Worm (Caenorhabditis elegans) whole organism, late embryonic: ENCODE data around the gene ZK1248.15.
"Not testable (repeated sequence)": the region's sequence is repeated elsewhere in the genome, so short reads cannot be mapped to it uniquely, and the experiment has no call there.

ENCODE experiments used
- C08G9.2 ChIP-seq: sonication (generic microtip); optimal IDR thresholded peaks from 2 replicates; lab custom pipeline; 2016; ENCODE audit warnings: mild to moderate bottlenecking, missing genetic modification characterization, moderate library complexity, missing compliant biosample characterization
- C38D4.7 ChIP-seq: fragments of 200-800 bp; sonication (Bioruptor generic); optimal IDR thresholded peaks from 2 replicates; lab custom pipeline; 2018; ENCODE audit warnings: mild to moderate bottlenecking, missing genetic modification characterization, moderate library complexity, missing compliant biosample characterization
- F13H6.1 ChIP-seq: sonication (generic microtip); optimal IDR thresholded peaks from 2 replicates; lab custom pipeline; 2016; ENCODE audit warnings: missing genetic modification characterization, missing compliant biosample characterization
- K02D7.2 ChIP-seq: sonication (generic microtip); optimal IDR thresholded peaks from 2 replicates; lab custom pipeline; 2017; ENCODE audit warnings: mild to moderate bottlenecking, missing genetic modification characterization, missing compliant biosample characterization
- K09A11.1 ChIP-seq: sonication (generic microtip); optimal IDR thresholded peaks from 2 replicates; lab custom pipeline; 2017; ENCODE audit warnings: antibody characterized with exemption, mild to moderate bottlenecking, missing genetic modification characterization, missing compliant biosample characterization; ENCODE audit not compliant: insufficient read depth
- T23F11.4 ChIP-seq: fragments of 200-800 bp; sonication (Bioruptor generic); optimal IDR thresholded peaks from 2 replicates; lab custom pipeline; 2018; ENCODE audit warnings: mild to moderate bottlenecking, missing genetic modification characterization, missing compliant biosample characterization
- Y22D7AL.16 ChIP-seq: sonication (generic microtip); optimal IDR thresholded peaks from 2 replicates; lab custom pipeline; 2016; ENCODE audit warnings: missing genetic modification characterization, missing compliant biosample characterization
- ahr-1 ChIP-seq: sonication (generic microtip); optimal IDR thresholded peaks from 2 replicates; lab custom pipeline; 2016; ENCODE audit warnings: missing genetic modification characterization, missing compliant biosample characterization
- ama-1 ChIP-seq: fragments of 150-350 bp; optimal IDR thresholded peaks from 2 replicates; lab custom pipeline; 2014
- ceh-34 ChIP-seq: sonication (generic microtip); optimal IDR thresholded peaks from 2 replicates; lab custom pipeline; 2016; ENCODE audit warnings: mild to moderate bottlenecking, missing genetic modification characterization, missing compliant biosample characterization
- ceh-6 ChIP-seq: fragments of 200-800 bp; sonication (Bioruptor generic); optimal IDR thresholded peaks from 2 replicates; lab custom pipeline; 2018; ENCODE audit warnings: mild to moderate bottlenecking, missing genetic modification characterization, missing compliant biosample characterization
- ceh-9 ChIP-seq: sonication (generic microtip); optimal IDR thresholded peaks from 2 replicates; lab custom pipeline; 2016; ENCODE audit warnings: mild to moderate bottlenecking, missing genetic modification characterization, inconsistent platforms, missing compliant biosample characterization
- che-1 ChIP-seq: sonication (generic microtip); optimal IDR thresholded peaks from 2 replicates; lab custom pipeline; 2016; ENCODE audit warnings: mild to moderate bottlenecking, missing genetic modification characterization, missing compliant biosample characterization
- dmd-4 ChIP-seq: sonication (generic microtip); optimal IDR thresholded peaks from 2 replicates; lab custom pipeline; 2016; ENCODE audit warnings: borderline replicate concordance, missing genetic modification characterization, missing compliant biosample characterization
- dve-1 ChIP-seq: sonication (generic microtip); optimal IDR thresholded peaks from 2 replicates; lab custom pipeline; 2017; ENCODE audit warnings: antibody characterized with exemption, mild to moderate bottlenecking, missing genetic modification characterization, missing compliant biosample characterization
- elt-2 ChIP-seq: sonication (generic microtip); optimal IDR thresholded peaks from 2 replicates; lab custom pipeline; 2016; ENCODE audit warnings: missing genetic modification reagents, missing genetic modification characterization, missing compliant biosample characterization
- ets-4 ChIP-seq: sonication (generic microtip); optimal IDR thresholded peaks from 2 replicates; lab custom pipeline; 2016; ENCODE audit warnings: missing genetic modification characterization, missing compliant biosample characterization
- eyg-1 ChIP-seq: sonication (generic microtip); optimal IDR thresholded peaks from 2 replicates; lab custom pipeline; 2016; ENCODE audit warnings: missing genotype, missing genetic modification characterization, missing compliant biosample characterization
- fkh-6 ChIP-seq: sonication (generic microtip); optimal IDR thresholded peaks from 2 replicates; lab custom pipeline; 2016; ENCODE audit warnings: missing genetic modification characterization, missing compliant biosample characterization
- hlh-13 ChIP-seq: fragments of 200-800 bp; sonication (Bioruptor generic); optimal IDR thresholded peaks from 2 replicates; lab custom pipeline; 2018; ENCODE audit warnings: mild to moderate bottlenecking, missing genetic modification characterization, missing compliant biosample characterization
- hlh-15 ChIP-seq: sonication (generic microtip); optimal IDR thresholded peaks from 2 replicates; lab custom pipeline; 2016; ENCODE audit warnings: missing genetic modification characterization, missing compliant biosample characterization
- hlh-6 ChIP-seq: sonication (generic microtip); optimal IDR thresholded peaks from 2 replicates; lab custom pipeline; 2016; ENCODE audit warnings: missing genotype, missing genetic modification characterization, missing compliant biosample characterization
- hlh-8 ChIP-seq: sonication (generic microtip); optimal IDR thresholded peaks from 2 replicates; lab custom pipeline; 2016; ENCODE audit warnings: missing genotype, missing genetic modification characterization, missing compliant biosample characterization
- lim-6 ChIP-seq: sonication (generic microtip); optimal IDR thresholded peaks from 2 replicates; lab custom pipeline; 2016; ENCODE audit warnings: missing genetic modification characterization, missing compliant biosample characterization
- lin-11 ChIP-seq: fragments of 200-800 bp; sonication (Bioruptor generic); optimal IDR thresholded peaks from 2 replicates; lab custom pipeline; 2018; ENCODE audit warnings: mild to moderate bottlenecking, missing genetic modification characterization, missing compliant biosample characterization
- mec-3 ChIP-seq: sonication (generic microtip); optimal IDR thresholded peaks from 2 replicates; lab custom pipeline; 2016; ENCODE audit warnings: borderline replicate concordance, missing genetic modification characterization, missing compliant biosample characterization
- nfya-1 ChIP-seq: sonication (generic microtip); optimal IDR thresholded peaks from 2 replicates; lab custom pipeline; 2017; ENCODE audit warnings: missing genetic modification characterization, mild to moderate bottlenecking, missing compliant biosample characterization, antibody characterized with exemption, moderate library complexity
- nhr-11 ChIP-seq: fragments of 150-350 bp; optimal IDR thresholded peaks from 2 replicates; lab custom pipeline; 2014; ENCODE audit warnings: missing biosample characterization, missing genetic modification characterization
- nhr-232 ChIP-seq: sonication (generic microtip); optimal IDR thresholded peaks from 2 replicates; lab custom pipeline; 2016; ENCODE audit warnings: missing genetic modification characterization, missing compliant biosample characterization
- pag-3 ChIP-seq: sonication (generic microtip); optimal IDR thresholded peaks from 2 replicates; lab custom pipeline; 2016; ENCODE audit warnings: missing compliant biosample characterization, missing genetic modification characterization, borderline replicate concordance
- pat-9 ChIP-seq: fragments of 200-800 bp; sonication (Bioruptor generic); optimal IDR thresholded peaks from 2 replicates; lab custom pipeline; 2018; ENCODE audit warnings: mild to moderate bottlenecking, missing genetic modification characterization, moderate library complexity, missing compliant biosample characterization
- sdc-2 ChIP-seq: sonication (generic microtip); optimal IDR thresholded peaks from 2 replicates; lab custom pipeline; 2016; ENCODE audit warnings: missing genotype, missing genetic modification characterization, missing compliant biosample characterization
- sox-4 ChIP-seq: sonication (generic microtip); optimal IDR thresholded peaks from 2 replicates; lab custom pipeline; 2017; ENCODE audit warnings: mild to moderate bottlenecking, missing genetic modification characterization, inconsistent platforms, missing compliant biosample characterization
- ttx-3 ChIP-seq: sonication (generic microtip); optimal IDR thresholded peaks from 2 replicates; lab custom pipeline; 2016; ENCODE audit warnings: missing genetic modification reagents, missing genetic modification characterization, missing compliant biosample characterization
- unc-3 ChIP-seq, 2 experiments: fragments of 200-800 bp in 1 of 2; sonication (Bioruptor generic) in 1 of 2; sonication (generic microtip) in 1 of 2; conservative IDR thresholded peaks in 1 of 2; optimal IDR thresholded peaks in 1 of 2; 2 replicates each; pipeline versions ENCODE4 v1.3.6 to Lab custom; 2016 to 2022; ENCODE audit warnings: missing compliant biosample characterization in 2 of 2, missing genetic modification characterization in 2 of 2, missing genetic modification reagents in 1 of 2
- unc-55 ChIP-seq: sonication (generic microtip); optimal IDR thresholded peaks from 2 replicates; lab custom pipeline; 2017; ENCODE audit warnings: missing biosample characterization, missing genetic modification reagents, missing genetic modification characterization
- unc-86 ChIP-seq: sonication (generic microtip); optimal IDR thresholded peaks from 2 replicates; lab custom pipeline; 2016; ENCODE audit warnings: missing genetic modification characterization, missing compliant biosample characterization
- zip-5 ChIP-seq: sonication (generic microtip); optimal IDR thresholded peaks from 2 replicates; lab custom pipeline; 2016; ENCODE audit warnings: missing genetic modification characterization, missing compliant biosample characterization
- ztf-16 ChIP-seq: sonication (generic microtip); optimal IDR thresholded peaks from 2 replicates; lab custom pipeline; 2017; ENCODE audit warnings: missing genetic modification characterization, missing compliant biosample characterization

The ZK1248.15 gene

ce11 chrII:5815382-5815781, 23.0 kb downstream of the ZK1248.15 start, which contains the start of gene wago-5:
wago-5 (minus strand) TSS chrII:5815482.
- not testable (repeated sequence) for TF ChIP-seq sox-4, ahr-1, nhr-232 (tag; lab: Kevin White, UChicago)
- TF ChIP-seq, all 69 proteins: peak for 0; not testable (repeated sequence) for 69

DNA sequence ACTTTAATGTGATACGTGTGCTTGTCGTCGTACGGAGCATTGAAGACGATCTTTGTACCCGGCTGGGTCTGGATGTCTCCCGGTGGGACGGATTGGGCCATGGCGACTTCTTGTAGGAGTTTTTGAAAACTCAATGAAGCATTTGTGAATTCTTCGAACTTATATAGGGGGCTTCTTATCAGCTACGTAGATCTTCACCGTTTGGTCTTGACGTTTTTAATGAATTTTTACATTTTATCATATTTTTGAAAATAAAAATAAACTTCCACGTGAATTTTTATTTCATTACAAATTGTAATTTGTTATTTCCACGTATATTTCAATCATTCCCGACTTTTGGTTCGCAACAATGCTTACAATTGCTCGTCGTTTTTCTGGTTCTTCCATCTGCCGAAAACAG, 28.1 kb downstream of the ZK1248.15 start, which contains the start of the genes msp-64 and ZK1248.5:
Gene msp-64, minus strand, starts transcription at position 101 of the 400 bp plus-strand sequence.
Gene ZK1248.5, plus strand, starts transcription at position 285 of the 400 bp plus-strand sequence.
- no peak for TF ChIP-seq F13H6.1 (tag; lab: Kevin White, UChicago)
- no peak for TF ChIP-seq C08G9.2
- no peak for TF ChIP-seq unc-55 (GFP tag; lab: Kevin White, UChicago)
- no peak for TF ChIP-seq C38D4.7
- no peak for TF ChIP-seq hlh-8
- TF ChIP-seq unc-86 (tag; lab: Kevin White, UChicago): no peak
- TF ChIP-seq nhr-232 (tag; lab: Kevin White, UChicago): no peak
- TF ChIP-seq eyg-1 (tag; lab: Kevin White, UChicago): no peak
- no peak for TF ChIP-seq lin-11
- no peak for TF ChIP-seq dve-1 (tag; lab: Kevin White, UChicago)
- no peak for TF ChIP-seq hlh-15 (tag; lab: Kevin White, UChicago)
- no peak for TF ChIP-seq elt-2 (tag; lab: Kevin White, UChicago)
- TF ChIP-seq sox-4 (tag; lab: Kevin White, UChicago): no peak
- TF ChIP-seq ttx-3 (tag; lab: Kevin White, UChicago): no peak
- TF ChIP-seq zip-5 (tag; lab: Kevin White, UChicago): no peak
- TF ChIP-seq pat-9: no peak
- TF ChIP-seq nfya-1: no peak
- TF ChIP-seq lim-6 (tag; lab: Kevin White, UChicago): no peak
- TF ChIP-seq, all 69 proteins: peak for 0

DNA sequence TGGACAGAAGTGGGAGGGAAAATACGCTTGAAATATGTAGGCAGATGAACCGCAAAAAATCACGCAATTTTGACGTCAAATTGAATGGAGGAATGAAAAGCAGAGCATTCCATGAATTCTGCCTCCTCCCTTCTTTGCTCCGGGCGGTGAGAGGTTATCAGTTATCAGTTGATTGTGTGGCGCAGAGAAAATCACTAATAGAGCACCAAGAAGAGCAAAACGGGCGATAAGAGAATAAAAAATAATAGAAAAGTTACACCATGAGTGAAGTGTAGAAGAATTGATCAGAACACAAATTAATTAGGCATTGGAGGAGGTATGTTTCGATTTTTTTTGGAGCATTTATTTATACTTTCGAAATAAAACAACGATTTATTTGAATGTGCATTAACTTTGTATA, 31.8 kb downstream of the ZK1248.15 start:
- TF ChIP-seq ttx-3 (tag; lab: Kevin White, UChicago) (no peak), nhr-232 (tag; lab: Kevin White, UChicago) (no peak), nhr-11 (no peak), unc-55 (GFP tag; lab: Kevin White, UChicago) (no peak), ceh-9 (no peak)
- TF ChIP-seq, all 69 proteins: peak for 0

DNA sequence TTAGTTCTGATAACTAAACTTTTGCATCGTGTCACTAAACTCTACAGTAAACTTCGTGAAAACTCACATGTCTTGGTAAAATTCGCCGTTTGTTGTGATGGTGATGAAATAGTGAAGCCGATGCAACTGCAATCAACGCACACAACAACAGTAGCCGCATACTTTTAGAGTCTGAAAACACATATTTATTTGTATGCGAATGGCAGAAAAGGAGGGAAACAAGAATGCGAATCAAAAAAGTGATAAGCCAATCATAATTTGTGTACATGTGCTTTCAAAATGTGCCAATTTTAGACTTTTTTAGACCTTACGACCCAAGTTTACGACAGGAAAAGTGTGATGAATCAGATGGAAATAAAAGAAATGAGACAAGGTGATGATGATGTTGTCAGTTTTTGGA, 33.0 kb downstream of the ZK1248.15 start, which contains the start of gene K05F1.10:
Gene K05F1.10, minus strand, starts transcription at position 171 of the 400 bp plus-strand sequence.
- no peak for TF ChIP-seq nfya-1
- TF ChIP-seq hlh-6 (tag; lab: Kevin White, UChicago): no peak
- no peak for TF ChIP-seq unc-55 (GFP tag; lab: Kevin White, UChicago)
- no peak for TF ChIP-seq lin-11
- no peak for TF ChIP-seq lim-6 (tag; lab: Kevin White, UChicago)
- TF ChIP-seq K02D7.2 (tag; lab: Kevin White, UChicago): no peak
- no peak for TF ChIP-seq mec-3 (tag; lab: Kevin White, UChicago)
- TF ChIP-seq hlh-8: no peak
- no peak for TF ChIP-seq hlh-15 (tag; lab: Kevin White, UChicago)
- TF ChIP-seq dmd-4 (tag; lab: Kevin White, UChicago): no peak
- TF ChIP-seq unc-3 (GFP tag; conservative IDR thresholded peaks at IDR 0.05; lab: Robert Waterston, UW): no peak
- no peak for TF ChIP-seq unc-3 (tag; optimal IDR thresholded peaks at IDR 0.05; lab: Kevin White, UChicago)
- no peak for TF ChIP-seq ahr-1 (tag; lab: Kevin White, UChicago)
- TF ChIP-seq unc-86 (tag; lab: Kevin White, UChicago): no peak
- TF ChIP-seq nhr-11: no peak
- no peak for TF ChIP-seq ztf-16
- no peak for TF ChIP-seq Y22D7AL.16 (tag; lab: Kevin White, UChicago)
- no peak for TF ChIP-seq ets-4
- TF ChIP-seq, all 69 proteins: peak for 0

ce11 chrII:5804288-5804687, 34.1 kb downstream of the ZK1248.15 start:
- TF ChIP-seq ceh-6 (no peak), fkh-6 (no peak), zip-5 (tag; lab: Kevin White, UChicago) (no peak), sdc-2 (tag; lab: Kevin White, UChicago) (no peak), ceh-34 (tag; lab: Kevin White, UChicago) (no peak), ama-1 (lab: Kevin White, UChicago) (no peak), hlh-13 (GFP tag; lab: Kevin White, UChicago) (no peak), C08G9.2 (no peak), che-1 (tag; lab: Kevin White, UChicago) (no peak), nhr-232 (tag; lab: Kevin White, UChicago) (no peak), ceh-9 (no peak), pag-3 (no peak), T23F11.4 (GFP tag; lab: Kevin White, UChicago) (no peak), K02D7.2 (tag; lab: Kevin White, UChicago) (no peak), nfya-1 (no peak), K09A11.1 (no peak)
